Worm (Caenorhabditis elegans): ENCODE results near the gene slc-28.1.

ce11 chrV:3449810-3450209 is 13.8 kb upstream of the slc-28.1 start:
- no peak for TF ChIP-seq F13C5.2 (tag; optimal IDR thresholded peaks at IDR 0.05)
- no peak for TF ChIP-seq B0310.2 (tag; optimal IDR thresholded peaks at IDR 0.05)
- TF ChIP-seq hmbx-1 (tag; optimal IDR thresholded peaks at IDR 0.05), result no peak
- TF ChIP-seq hmg-4 (GFP tag; optimal IDR thresholded peaks at IDR 0.05), result no peak
- TF ChIP-seq ets-7 (tag; optimal IDR thresholded peaks at IDR 0.05), result no peak
- TF ChIP-seq pes-1 (GFP tag; IDR thresholded peaks at IDR 0.05), result no peak
- TF ChIP-seq ama-1 (optimal IDR thresholded peaks at IDR 0.05), result no peak
- no peak for TF ChIP-seq sea-1 (GFP tag; conservative IDR thresholded peaks at IDR 0.05)
- no peak for TF ChIP-seq tbx-11 (GFP tag; IDR thresholded peaks at IDR 0.05)
- no peak for TF ChIP-seq tbx-37 (GFP tag; conservative IDR thresholded peaks at IDR 0.05)

Measured in whole organism, early embryonic.